Fruit fly (Drosophila melanogaster) whole organism, adult: Measurements from ENCODE around the gene eEF1gamma.

Experiments used
- Mnt ChIP-seq: fragments of 200-800 bp; sonication (Bioruptor generic); optimal IDR thresholded peaks from 2 replicates; lab custom pipeline; 2016; ENCODE audit warnings: missing biosample characterization, mild to moderate bottlenecking, missing genetic modification characterization
- cic ChIP-seq: fragments of 200-800 bp; sonication (Bioruptor generic); optimal IDR thresholded peaks from 2 replicates; lab custom pipeline; 2017; ENCODE audit warnings: missing biosample characterization, mild to moderate bottlenecking, missing genetic modification characterization, moderate library complexity

DNA sequence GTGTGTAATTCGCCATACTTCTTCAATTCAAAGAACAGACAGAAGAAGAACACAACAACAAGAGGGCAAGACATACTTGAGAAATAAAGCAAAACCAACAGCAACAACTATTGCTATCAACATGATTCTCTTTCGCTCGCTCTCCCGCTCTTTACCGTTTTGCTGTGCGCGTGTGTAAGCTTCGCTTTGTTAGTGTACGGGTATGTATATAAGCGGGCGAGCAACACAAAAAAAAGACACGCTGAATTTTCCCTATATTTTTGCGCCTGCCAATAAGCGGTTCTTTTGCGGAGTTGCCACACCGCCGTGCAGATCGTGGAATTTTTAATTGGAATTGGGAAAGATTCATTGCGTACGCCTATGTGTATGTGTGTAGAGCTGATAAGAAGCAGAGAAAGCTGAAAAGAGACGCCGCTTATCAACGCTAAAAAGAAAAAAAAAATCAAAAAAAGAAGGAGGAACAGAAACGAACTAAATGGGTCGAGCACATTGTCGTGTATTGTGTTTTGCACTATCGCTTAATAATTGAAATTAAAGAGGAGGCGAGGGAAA lies 4.9 kb upstream of the eEF1gamma start:
- peak; percentile 38 for TF ChIP-seq Mnt
- TF ChIP-seq cic (GFP tag; lab: Kevin White, UChicago) = peak; percentile 72
